Fruit fly (Drosophila melanogaster): Measurements from ENCODE around the gene CG9689.

dm6 chrX:9833028-9833427 lies 48.7 kb upstream of the CG9689 start:
- TF ChIP-seq CTCF (optimal IDR thresholded peaks at IDR 0.05) (no peak), CG8478 (optimal IDR thresholded peaks at IDR 0.05) (no peak)
